Worm (Caenorhabditis elegans): ENCODE results near the gene T04H1.5.

Gene T04H1.5

ce11 chrV:12300780-12301460 lies 49.8 kb downstream of the T04H1.5 start:
- TF ChIP-seq ama-1 (optimal IDR thresholded peaks at IDR 0.05) (peak; percentile 3), pha-4 (tag; optimal IDR thresholded peaks at IDR 0.05) (peak; percentile 73), mml-1 (tag; optimal IDR thresholded peaks at IDR 0.05) (no peak), sea-2 (GFP tag; optimal IDR thresholded peaks at IDR 0.05) (no peak), egl-27 (tag; optimal IDR thresholded peaks at IDR 0.05) (no peak), hmg-11 (tag; optimal IDR thresholded peaks at IDR 0.05) (no peak), elt-2 (tag; optimal IDR thresholded peaks at IDR 0.05) (peak; percentile 75), nhr-23 (tag; optimal IDR thresholded peaks at IDR 0.05) (peak; percentile 24), nhr-25 (tag; optimal IDR thresholded peaks at IDR 0.05) (peak; percentile 6), zag-1 (tag; optimal IDR thresholded peaks at IDR 0.05) (no peak), pqm-1 (tag; optimal IDR thresholded peaks at IDR 0.05) (peak; percentile 13)
